Worm (Caenorhabditis elegans) whole organism, L1 larva: Measurements from ENCODE around the gene Y54G2A.45.

Source experiments
- egl-27 ChIP-seq, 2 experiments: fragments of 150-350 bp in 1 of 2; sonication (generic microtip); optimal IDR thresholded peaks; 3 replicates each; lab custom pipeline; 2017 to 2018; ENCODE audit warnings: missing biosample characterization in 2 of 2, missing genetic modification characterization in 2 of 2, missing genetic modification reagents in 2 of 2
- jun-1 ChIP-seq: fragments of 150-350 bp; optimal IDR thresholded peaks from 2 replicates; lab custom pipeline; 2014; ENCODE audit warnings: missing biosample characterization, missing genetic modification reagents, missing genetic modification characterization
- mab-9 ChIP-seq: fragments of 200-800 bp; sonication (Bioruptor generic); IDR thresholded peaks from 2 replicates; pipeline ENCODE4 v1.3.6; 2022; ENCODE audit warnings: missing genetic modification reagents, missing genetic modification characterization, missing compliant biosample characterization
- nhr-20 ChIP-seq: sonication (generic microtip); optimal IDR thresholded peaks from 2 replicates; lab custom pipeline; 2016; ENCODE audit warnings: mild to moderate bottlenecking, missing genetic modification characterization, missing compliant biosample characterization
- nhr-237 ChIP-seq: fragments of 150-350 bp; optimal IDR thresholded peaks from 2 replicates; lab custom pipeline; 2014; ENCODE audit warnings: missing biosample characterization, missing genetic modification characterization

- TF ChIP-seq mab-9 (no peak), nhr-20 (tag; lab: Kevin White, UChicago) (no peak), egl-27 (tag; optimal IDR thresholded peaks at IDR 0.05; lab: Kevin White, UChicago) (no peak), nhr-237 (tag; lab: Kevin White, UChicago) (no peak), jun-1 (tag; lab: Kevin White, UChicago) (no peak)
These were observed 38.2 kb downstream of the Y54G2A.45 start, which contains the start of gene Y54G2A.15 for ce11 chrIV:2843882-2844281.
